Fruit fly (Drosophila melanogaster) whole organism, prepupa: Measurements from ENCODE around the gene CG4133.

Experiments
- Blimp-1 ChIP-seq: fragments of 200-800 bp; sonication (Bioruptor generic); optimal IDR thresholded peaks from 3 replicates; lab custom pipeline; 2017; ENCODE audit warnings: missing biosample characterization, missing genetic modification characterization, mild to moderate bottlenecking, moderate library complexity, missing genetic modification reagents
- CG10631 ChIP-seq: fragments of 200-800 bp; sonication (Bioruptor generic); optimal IDR thresholded peaks from 2 replicates; lab custom pipeline; 2016; ENCODE audit warnings: missing biosample characterization, missing genetic modification characterization
- CG11902 ChIP-seq: fragments of 200-800 bp; sonication (Bioruptor generic); optimal IDR thresholded peaks from 3 replicates; lab custom pipeline; 2016; ENCODE audit warnings: missing biosample characterization, missing genetic modification characterization
- CG15336 ChIP-seq: fragments of 200-800 bp; sonication (Bioruptor generic); IDR thresholded peaks from 2 replicates; pipeline ENCODE4 v1.3.6; 2022; ENCODE audit warnings: missing biosample characterization, missing genetic modification characterization
- CG3032 ChIP-seq: fragments of 200-800 bp; optimal IDR thresholded peaks from 2 replicates; lab custom pipeline; 2019; ENCODE audit warnings: missing biosample characterization, mild to moderate bottlenecking, missing genetic modification characterization, moderate library complexity
- CG31627 ChIP-seq: fragments of 200-800 bp; sonication (Bioruptor generic); optimal IDR thresholded peaks from 3 replicates; lab custom pipeline; 2016; ENCODE audit warnings: missing biosample characterization, missing genetic modification characterization
- CG32006 ChIP-seq: fragments of 200-800 bp; sonication (Bioruptor generic); optimal IDR thresholded peaks from 3 replicates; lab custom pipeline; 2017; ENCODE audit warnings: missing biosample characterization, mild to moderate bottlenecking, missing genetic modification characterization
- CG3919 ChIP-seq: fragments of 200-800 bp; sonication (Bioruptor generic); optimal IDR thresholded peaks from 3 replicates; lab custom pipeline; 2016; ENCODE audit warnings: missing biosample characterization, missing genetic modification characterization
- CG4318 ChIP-seq: fragments of 200-800 bp; sonication (Bioruptor generic); optimal IDR thresholded peaks from 3 replicates; lab custom pipeline; 2017; ENCODE audit warnings: missing biosample characterization, mild to moderate bottlenecking, missing genetic modification characterization
- CG6163 ChIP-seq: fragments of 200-800 bp; sonication (Bioruptor generic); IDR thresholded peaks from 3 replicates; pipeline ENCODE4 v1.3.6; 2022; ENCODE audit warnings: missing biosample characterization, missing genetic modification characterization
- CG6276 ChIP-seq: fragments of 200-800 bp; sonication (Bioruptor generic); optimal IDR thresholded peaks from 2 replicates; lab custom pipeline; 2017; ENCODE audit warnings: missing biosample characterization, mild to moderate bottlenecking, missing genetic modification characterization
- CG6792 ChIP-seq: fragments of 200-800 bp; sonication (Bioruptor generic); optimal IDR thresholded peaks from 3 replicates; lab custom pipeline; 2016; ENCODE audit warnings: missing biosample characterization, missing genetic modification characterization
- CG6854 ChIP-seq: fragments of 200-800 bp; sonication (Bioruptor generic); optimal IDR thresholded peaks from 2 replicates; lab custom pipeline; 2017; ENCODE audit warnings: missing biosample characterization, mild to moderate bottlenecking, missing genetic modification characterization
- CG7368 ChIP-seq: fragments of 200-800 bp; sonication (Bioruptor generic); optimal IDR thresholded peaks from 3 replicates; lab custom pipeline; 2016; ENCODE audit warnings: missing biosample characterization, missing genetic modification characterization
- CG8632 ChIP-seq: fragments of 200-800 bp; sonication (Bioruptor generic); optimal IDR thresholded peaks from 3 replicates; lab custom pipeline; 2016; ENCODE audit warnings: missing biosample characterization, missing genetic modification characterization
- CG9139 ChIP-seq: fragments of 200-800 bp; sonication (Bioruptor generic); optimal IDR thresholded peaks from 3 replicates; lab custom pipeline; 2017; ENCODE audit warnings: missing biosample characterization, mild to moderate bottlenecking, missing genetic modification characterization
- Eip78C ChIP-seq: fragments of 200-800 bp; sonication (Bioruptor generic); peaks from one replicate; lab custom pipeline; 2016; ENCODE audit warnings: missing biosample characterization, missing genetic modification characterization
- Eip93F ChIP-seq: fragments of 200-800 bp; sonication (Bioruptor generic); optimal IDR thresholded peaks from 2 replicates; lab custom pipeline; 2016; ENCODE audit warnings: missing biosample characterization, mild to moderate bottlenecking, missing genetic modification characterization
- Ets21C ChIP-seq: fragments of 200-800 bp; sonication (Bioruptor generic); optimal IDR thresholded peaks from 3 replicates; lab custom pipeline; 2016; ENCODE audit warnings: missing biosample characterization, missing genetic modification characterization
- Ets96B ChIP-seq: fragments of 200-800 bp; optimal IDR thresholded peaks from 2 replicates; lab custom pipeline; 2019; ENCODE audit warnings: missing biosample characterization, mild to moderate bottlenecking, missing genetic modification characterization, moderate library complexity
- Gug ChIP-seq: fragments of 200-800 bp; sonication (Bioruptor generic); IDR thresholded peaks from 2 replicates; pipeline ENCODE4 v1.3.6; 2022; ENCODE audit warnings: missing biosample characterization, missing genetic modification characterization
- Hr39 ChIP-seq: fragments of 200-800 bp; sonication (Bioruptor generic); optimal IDR thresholded peaks from 2 replicates; lab custom pipeline; 2016; ENCODE audit warnings: missing biosample characterization, missing genetic modification characterization
- Hr4 ChIP-seq: fragments of 200-800 bp; sonication (Bioruptor generic); optimal IDR thresholded peaks from 3 replicates; lab custom pipeline; 2016; ENCODE audit warnings: missing biosample characterization, missing genetic modification characterization
- Met ChIP-seq: fragments of 200-800 bp; sonication (Bioruptor generic); optimal IDR thresholded peaks from 3 replicates; lab custom pipeline; 2016; ENCODE audit warnings: missing biosample characterization, missing genetic modification characterization
- OdsH ChIP-seq: fragments of 200-800 bp; sonication (Bioruptor generic); optimal IDR thresholded peaks from 3 replicates; lab custom pipeline; 2016; ENCODE audit warnings: missing biosample characterization, missing genetic modification characterization
- Sox102F ChIP-seq: fragments of 200-800 bp; sonication (Bioruptor generic); optimal IDR thresholded peaks from 2 replicates; lab custom pipeline; 2016; ENCODE audit warnings: missing biosample characterization, mild to moderate bottlenecking, missing genetic modification characterization
- Sox14 ChIP-seq: fragments of 200-800 bp; sonication (Bioruptor generic); optimal IDR thresholded peaks from 3 replicates; lab custom pipeline; 2016; ENCODE audit warnings: missing biosample characterization, missing genetic modification characterization
- Sox15 ChIP-seq: fragments of 200-800 bp; sonication (Bioruptor generic); optimal IDR thresholded peaks from 3 replicates; lab custom pipeline; 2016; ENCODE audit warnings: missing biosample characterization, missing genetic modification characterization
- achi ChIP-seq: fragments of 200-800 bp; sonication (Bioruptor generic); optimal IDR thresholded peaks from 3 replicates; lab custom pipeline; 2016; ENCODE audit warnings: missing biosample characterization, missing genetic modification characterization
- acj6 ChIP-seq: fragments of 200-800 bp; sonication (Bioruptor generic); optimal IDR thresholded peaks from 3 replicates; lab custom pipeline; 2016; ENCODE audit warnings: missing biosample characterization, missing genetic modification characterization
- cyc ChIP-seq: fragments of 200-800 bp; sonication (Bioruptor generic); optimal IDR thresholded peaks from 3 replicates; lab custom pipeline; 2016; ENCODE audit warnings: missing biosample characterization, missing genetic modification characterization
- dac ChIP-seq: fragments of 200-800 bp; sonication (Bioruptor generic); optimal IDR thresholded peaks from 2 replicates; lab custom pipeline; 2017; ENCODE audit warnings: missing biosample characterization, mild to moderate bottlenecking, missing genetic modification characterization
- dsx ChIP-seq: fragments of 200-800 bp; optimal IDR thresholded peaks from 3 replicates; lab custom pipeline; 2019; ENCODE audit warnings: missing biosample characterization, mild to moderate bottlenecking, missing genetic modification characterization, moderate library complexity; ENCODE audit not compliant: poor library complexity, severe bottlenecking
- eg ChIP-seq: fragments of 200-800 bp; sonication (Bioruptor generic); IDR thresholded peaks from 3 replicates; pipeline ENCODE4 v1.3.6; 2022; ENCODE audit warnings: missing biosample characterization, missing genetic modification characterization
- fd85E ChIP-seq: fragments of 200-800 bp; sonication (Bioruptor generic); optimal IDR thresholded peaks from 3 replicates; lab custom pipeline; 2016; ENCODE audit warnings: missing biosample characterization, missing genetic modification characterization
- fkh ChIP-seq: fragments of 200-800 bp; sonication (Bioruptor generic); optimal IDR thresholded peaks from 3 replicates; lab custom pipeline; 2017; ENCODE audit warnings: missing biosample characterization, mild to moderate bottlenecking, missing genetic modification characterization, moderate library complexity
- lz ChIP-seq: fragments of 200-800 bp; sonication (Bioruptor generic); optimal IDR thresholded peaks from 3 replicates; lab custom pipeline; 2016; ENCODE audit warnings: missing biosample characterization, missing genetic modification characterization
- net ChIP-seq: fragments of 200-800 bp; sonication (Bioruptor generic); optimal IDR thresholded peaks from 3 replicates; lab custom pipeline; 2016; ENCODE audit warnings: missing biosample characterization, missing genetic modification characterization
- pdm3 ChIP-seq: fragments of 200-800 bp; sonication (Bioruptor generic); optimal IDR thresholded peaks from 3 replicates; lab custom pipeline; 2016; ENCODE audit warnings: missing biosample characterization, missing genetic modification characterization
- salr ChIP-seq, 2 experiments: fragments of 200-800 bp; sonication (Bioruptor generic); optimal IDR thresholded peaks; 3 replicates each; lab custom pipeline; 2016 to 2018; ENCODE audit warnings: missing biosample characterization in 2 of 2, missing genetic modification characterization in 2 of 2, mild to moderate bottlenecking in 1 of 2
- ss ChIP-seq, 2 experiments: fragments of 200-800 bp; sonication (Bioruptor generic); optimal IDR thresholded peaks; 2 replicates in 1 of 2; 3 replicates in 1 of 2; lab custom pipeline; 2017 to 2018; ENCODE audit warnings: mild to moderate bottlenecking in 2 of 2, missing biosample characterization in 2 of 2, missing genetic modification characterization in 2 of 2, moderate library complexity in 1 of 2
- svp ChIP-seq: fragments of 200-800 bp; sonication (Bioruptor generic); peaks from one replicate; lab custom pipeline; 2016; ENCODE audit warnings: missing biosample characterization, missing genetic modification characterization
- topi ChIP-seq: fragments of 200-800 bp; sonication (Bioruptor generic); optimal IDR thresholded peaks from 3 replicates; lab custom pipeline; 2016; ENCODE audit warnings: missing biosample characterization, missing genetic modification characterization
- vri ChIP-seq: fragments of 200-800 bp; sonication (Bioruptor generic); optimal IDR thresholded peaks from 3 replicates; lab custom pipeline; 2016; ENCODE audit warnings: missing biosample characterization, mild to moderate bottlenecking, missing genetic modification characterization

The CG4133 gene

DNA sequence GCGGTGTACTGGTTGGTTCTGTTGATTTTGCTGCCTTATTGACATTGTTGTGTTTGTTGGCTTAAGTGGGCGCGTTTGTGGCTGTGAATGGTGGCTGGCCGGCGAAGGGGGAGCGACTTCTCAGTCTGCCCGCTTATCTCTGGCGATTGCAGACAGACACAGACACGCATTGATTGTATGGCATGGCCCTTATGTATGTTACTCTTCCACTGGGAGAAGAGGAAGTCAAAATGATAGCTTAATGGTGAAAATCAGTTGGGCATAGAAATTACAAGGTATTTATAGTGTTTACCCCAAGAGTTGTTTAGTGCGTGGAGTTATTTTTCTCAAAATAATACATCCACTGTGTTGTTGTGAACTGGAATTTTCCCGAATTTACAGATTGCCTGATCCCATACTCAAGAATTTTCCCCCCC lies 30.5 kb downstream of the CG4133 start (continued):
- TF ChIP-seq acj6 (GFP tag; lab: Kevin White, UChicago) = peak; percentile 76
- peak; percentile 88 for TF ChIP-seq net
- peak; percentile 88 for TF ChIP-seq dsx (GFP tag; lab: Kevin White, UChicago)
- peak; percentile 90 for TF ChIP-seq CG10631
- peak; percentile 100 for TF ChIP-seq fkh (GFP tag; lab: Kevin White, UChicago)
- TF ChIP-seq fd85E (GFP tag; lab: Kevin White, UChicago) = peak; percentile 70
- TF ChIP-seq CG6792 (GFP tag; lab: Kevin White, UChicago) = peak; percentile 87
- TF ChIP-seq CG15336 (GFP tag; lab: Robert Waterston, UW) = 0 out of 2 replicates have a peak, but pooled peaks have one; percentile 20
- peak; percentile 75 for TF ChIP-seq topi (GFP tag; lab: Kevin White, UChicago)
- TF ChIP-seq CG3032 (tag; lab: Kevin White, UChicago) = peak; percentile 51
- TF ChIP-seq Gug = peak; percentile 39; the same call in 1 of the 2 replicates
- peak; percentile 25 for TF ChIP-seq CG11902 (GFP tag; lab: Kevin White, UChicago)
- TF ChIP-seq Hr39 (GFP tag; lab: Kevin White, UChicago) = peak; percentile 72
- peak; percentile 55 to 67 for TF ChIP-seq salr (GFP tag; optimal IDR thresholded peaks at IDR 0.05; lab: Kevin White, UChicago)
- TF ChIP-seq CG4318 (GFP tag; lab: Kevin White, UChicago) = peak; percentile 35
- peak; percentile 82 for TF ChIP-seq CG8632 (GFP tag; lab: Kevin White, UChicago)
- TF ChIP-seq CG7368 = peak; percentile 83
- peak; percentile 60 for TF ChIP-seq CG6276 (GFP tag; lab: Kevin White, UChicago)
- TF ChIP-seq Eip93F = no peak
- TF ChIP-seq CG3919 = peak; percentile 80
- TF ChIP-seq CG9139 = peak; percentile 91
- TF ChIP-seq Ets96B = peak; percentile 53
- peak; percentile 90 for TF ChIP-seq Sox14 (GFP tag; lab: Kevin White, UChicago)

DNA sequence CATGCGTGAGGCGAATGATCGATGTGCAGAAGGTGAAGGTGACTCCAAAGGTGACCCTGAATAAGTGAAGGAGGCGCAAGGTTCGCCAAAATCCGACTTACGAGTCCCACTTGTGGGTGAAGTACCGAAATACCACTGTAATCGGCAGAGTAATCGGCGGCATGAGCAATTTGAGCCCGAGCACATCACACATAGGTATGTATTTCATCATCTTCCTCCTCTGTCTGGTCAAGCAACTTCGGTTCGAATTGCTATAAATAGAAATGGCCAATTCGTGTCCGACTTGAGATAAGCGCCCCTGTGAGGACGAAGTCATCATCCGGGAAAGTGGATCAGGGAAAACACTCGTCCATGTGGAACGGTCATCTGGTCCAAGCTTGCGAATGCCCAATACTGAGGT lies 31.8 kb downstream of the CG4133 start:
- TF ChIP-seq svp (GFP tag; lab: Kevin White, UChicago) (peak; percentile 91), achi (GFP tag; lab: Kevin White, UChicago) (no peak)

DNA sequence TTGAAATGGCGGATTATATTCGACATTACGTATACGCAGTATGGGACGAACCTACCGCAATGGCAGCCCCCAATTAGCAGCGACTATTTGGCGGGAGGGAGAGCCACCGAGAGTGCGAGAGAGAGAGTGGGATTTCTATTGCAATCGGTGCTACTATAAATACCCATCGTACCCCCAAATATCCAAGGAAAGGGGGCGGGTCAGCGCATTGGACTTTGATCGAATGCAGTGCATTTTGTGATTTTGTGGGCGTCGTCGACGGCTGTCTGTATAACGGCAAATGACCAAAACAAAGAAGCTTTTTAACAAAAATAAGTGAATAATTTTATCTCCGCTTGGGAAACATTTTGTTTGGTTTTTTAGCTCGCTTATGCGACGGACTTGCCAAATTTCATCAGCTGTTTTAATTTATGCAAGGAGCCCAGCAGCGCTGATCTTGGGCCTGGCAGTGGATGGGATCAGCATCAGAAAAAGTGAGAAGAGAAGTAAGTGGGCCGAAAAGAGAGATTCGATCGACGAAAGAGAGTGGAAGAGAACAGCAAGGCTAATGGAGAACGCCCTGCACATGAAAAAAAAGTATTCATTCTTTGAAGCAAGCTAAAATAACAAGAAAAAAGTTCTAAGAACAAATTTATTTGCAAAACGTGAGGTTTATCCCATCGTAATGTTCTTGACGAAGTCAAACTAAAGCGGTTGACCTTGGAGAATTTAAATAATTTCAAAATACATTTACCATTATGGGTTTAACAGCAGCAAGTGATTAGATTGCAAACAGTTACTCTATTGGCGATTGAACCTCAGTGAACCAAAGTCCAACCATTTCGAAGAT lies 32.6 kb downstream of the CG4133 start:
- TF ChIP-seq CG6792 (GFP tag; lab: Kevin White, UChicago) = peak; percentile 68
- no peak for TF ChIP-seq CG4318 (GFP tag; lab: Kevin White, UChicago)
- TF ChIP-seq Sox102F (GFP tag; lab: Kevin White, UChicago) = peak; percentile 58
- TF ChIP-seq ss (GFP tag; optimal IDR thresholded peaks at IDR 0.05; lab: Kevin White, UChicago) = peak in 1 of 2 experiments; percentile 53
- TF ChIP-seq CG10631 = peak; percentile 56
- TF ChIP-seq eg (GFP tag; lab: Robert Waterston, UW) = peak; percentile 61; the same call in 2 of the 3 replicates
- TF ChIP-seq lz (GFP tag; lab: Kevin White, UChicago) = peak; percentile 63
- peak; percentile 65 for TF ChIP-seq Ets21C (GFP tag; lab: Kevin White, UChicago)
- peak; percentile 71 for TF ChIP-seq cyc (GFP tag; lab: Kevin White, UChicago)
- no peak for TF ChIP-seq CG6854 (GFP tag; lab: Kevin White, UChicago)
- peak; percentile 42 for TF ChIP-seq CG3032 (tag; lab: Kevin White, UChicago)
- TF ChIP-seq CG31627 (GFP tag; lab: Kevin White, UChicago) = peak; percentile 49
- TF ChIP-seq Ets96B = peak; percentile 45
- TF ChIP-seq vri = no peak
- peak; percentile 60 for TF ChIP-seq Sox15 (GFP tag; lab: Kevin White, UChicago)
- TF ChIP-seq CG8632 (GFP tag; lab: Kevin White, UChicago) = peak; percentile 45
- TF ChIP-seq CG32006 (GFP tag; lab: Kevin White, UChicago) = peak; percentile 10
- no peak for TF ChIP-seq Eip93F
- no peak for TF ChIP-seq dac
- TF ChIP-seq CG3919 = peak; percentile 67
- TF ChIP-seq Hr4 (GFP tag; lab: Kevin White, UChicago) = peak; percentile 28
- TF ChIP-seq CG6163 (GFP tag; lab: Robert Waterston, UW) = no peak; the same call in 2 of the 3 replicates
- TF ChIP-seq Blimp-1 (GFP tag; lab: Kevin White, UChicago) = no peak
- peak; percentile 62 for TF ChIP-seq CG11902 (GFP tag; lab: Kevin White, UChicago)
- TF ChIP-seq CG6276 (GFP tag; lab: Kevin White, UChicago) = peak; percentile 78
- TF ChIP-seq dsx (GFP tag; lab: Kevin White, UChicago) = peak; percentile 30
- TF ChIP-seq Eip78C (GFP tag; lab: Kevin White, UChicago) = peak; percentile 96
- no peak for TF ChIP-seq fd85E (GFP tag; lab: Kevin White, UChicago)
- TF ChIP-seq topi (GFP tag; lab: Kevin White, UChicago) = peak; percentile 68
- TF ChIP-seq CG15336 (GFP tag; lab: Robert Waterston, UW) = peak; percentile 25; the same call in 1 of the 2 replicates
- TF ChIP-seq Gug = no peak
- TF ChIP-seq OdsH (GFP tag; lab: Kevin White, UChicago) = peak; percentile 71
- peak; percentile 68 for TF ChIP-seq pdm3
- TF ChIP-seq Met = peak; percentile 54
